Worm (Caenorhabditis elegans): Measurements from ENCODE around the gene aexr-2.

- no peak for TF ChIP-seq fos-1 (tag; optimal IDR thresholded peaks at IDR 0.05)
- TF ChIP-seq nhr-6 (tag; optimal IDR thresholded peaks at IDR 0.05): no peak
- TF ChIP-seq lin-39 (tag; optimal IDR thresholded peaks at IDR 0.05): no peak
- TF ChIP-seq aly-2 (tag; optimal IDR thresholded peaks at IDR 0.05): no peak
- TF ChIP-seq F44E2.7 (GFP tag; IDR thresholded peaks at IDR 0.05): no peak
- TF ChIP-seq mep-1 (tag; optimal IDR thresholded peaks at IDR 0.05): no peak
- TF ChIP-seq ztf-11 (tag; optimal IDR thresholded peaks at IDR 0.05): no peak
- TF ChIP-seq duxl-1 (tag; optimal IDR thresholded peaks at IDR 0.05; ENCODE audit: poor library complexity): no peak
- no peak for TF ChIP-seq zip-11 (GFP tag; IDR thresholded peaks at IDR 0.05)
- no peak for TF ChIP-seq ces-1 (GFP tag; optimal IDR thresholded peaks at IDR 0.05)
- TF ChIP-seq unc-62 (GFP tag; optimal IDR thresholded peaks at IDR 0.05 in 1 of 2): no peak
- no peak for TF ChIP-seq unc-62 (tag; optimal IDR thresholded peaks at IDR 0.05)
- TF ChIP-seq sdz-12 (GFP tag; optimal IDR thresholded peaks at IDR 0.05): no peak
Observed at ce11 chrX:6669366-6669765, 38.0 kb upstream of the aexr-2 start.
